Worm (Caenorhabditis elegans): ENCODE measurements around the gene W04E12.5.

W04E12.5 gene

ce11 chrV:19759282-19759681 lies 13.3 kb downstream of the W04E12.5 start:
- TF ChIP-seq nhr-237 (tag; optimal IDR thresholded peaks at IDR 0.05) (no peak), nhr-67 (tag; optimal IDR thresholded peaks at IDR 0.05) (no peak), pha-4 (tag; optimal IDR thresholded peaks at IDR 0.05) (no peak), elt-3 (tag; optimal IDR thresholded peaks at IDR 0.05) (no peak), mdl-1 (tag; optimal IDR thresholded peaks at IDR 0.05) (no peak), tbx-2 (tag; optimal IDR thresholded peaks at IDR 0.05) (no peak), ZK546.5 (tag; optimal IDR thresholded peaks at IDR 0.05) (no peak), nhr-43 (tag; optimal IDR thresholded peaks at IDR 0.05; ENCODE audit: poor library complexity, severe bottlenecking) (no peak), lin-15B (tag; optimal IDR thresholded peaks at IDR 0.05) (no peak), ceh-9 (tag; optimal IDR thresholded peaks at IDR 0.05) (no peak), daf-12 (tag; optimal IDR thresholded peaks at IDR 0.05) (no peak), snpc-4 (tag; optimal IDR thresholded peaks at IDR 0.05) (no peak), R02D3.7 (tag; optimal IDR thresholded peaks at IDR 0.05) (no peak), zag-1 (tag; optimal IDR thresholded peaks at IDR 0.05) (no peak), ceh-82 (tag; optimal IDR thresholded peaks at IDR 0.05) (no peak), lin-39 (tag; optimal IDR thresholded peaks at IDR 0.05) (no peak)

ce11 chrV:19760751-19761150 lies 14.8 kb downstream of the W04E12.5 start, which contains the start of gene M162.5:
Gene M162.5, plus strand, starts transcription at chrV:19761051.
- TF ChIP-seq eor-1 (tag; optimal IDR thresholded peaks at IDR 0.05) (no peak), R02D3.7 (tag; optimal IDR thresholded peaks at IDR 0.05) (no peak), nhr-77 (tag; optimal IDR thresholded peaks at IDR 0.05) (no peak), nhr-11 (tag; optimal IDR thresholded peaks at IDR 0.05) (no peak), mdl-1 (tag; optimal IDR thresholded peaks at IDR 0.05) (no peak), pqm-1 (tag; optimal IDR thresholded peaks at IDR 0.05) (no peak), pha-4 (tag; optimal IDR thresholded peaks at IDR 0.05) (no peak), fos-1 (tag; optimal IDR thresholded peaks at IDR 0.05) (no peak), aly-2 (tag; optimal IDR thresholded peaks at IDR 0.05) (no peak), nhr-237 (tag; optimal IDR thresholded peaks at IDR 0.05) (no peak), nhr-28 (tag; optimal IDR thresholded peaks at IDR 0.05) (no peak), skn-1 (tag; optimal IDR thresholded peaks at IDR 0.05) (no peak)

- peak; percentile 62 for TF ChIP-seq nfya-1 (tag; optimal IDR thresholded peaks at IDR 0.05; ENCODE audit: insufficient read depth)
- TF ChIP-seq aly-2 (tag; optimal IDR thresholded peaks at IDR 0.05), result no peak
Measured at ce11 chrV:19767719-19768118, 21.8 kb downstream of the W04E12.5 start.

ce11 chrV:19771660-19772059 lies 25.7 kb downstream of the W04E12.5 start, which contains the start of gene M162.15:
Gene M162.15, minus strand, starts transcription at chrV:19771760.
- no peak for TF ChIP-seq fkh-10 (GFP tag; optimal IDR thresholded peaks at IDR 0.05)
- TF ChIP-seq R02D3.7 (tag; optimal IDR thresholded peaks at IDR 0.05), result no peak
- no peak for TF ChIP-seq elt-2 (tag; optimal IDR thresholded peaks at IDR 0.05)
- TF ChIP-seq tbx-2 (tag; optimal IDR thresholded peaks at IDR 0.05), result no peak
- TF ChIP-seq skn-1 (tag; optimal IDR thresholded peaks at IDR 0.05), result no peak
- TF ChIP-seq ceh-9 (tag; optimal IDR thresholded peaks at IDR 0.05), result no peak
- no peak for TF ChIP-seq fos-1 (tag; optimal IDR thresholded peaks at IDR 0.05)
- no peak for TF ChIP-seq lin-15B (tag; optimal IDR thresholded peaks at IDR 0.05)

ce11 chrV:19777227-19777626 lies 31.3 kb downstream of the W04E12.5 start, which contains the start of gene fbxa-118:
Gene fbxa-118, minus strand, starts transcription at chrV:19777327.
- TF ChIP-seq nhr-28 (tag; optimal IDR thresholded peaks at IDR 0.05) (no peak), lin-39 (tag; optimal IDR thresholded peaks at IDR 0.05) (no peak), egl-27 (tag; optimal IDR thresholded peaks at IDR 0.05) (no peak), ztf-4 (tag; optimal IDR thresholded peaks at IDR 0.05) (no peak), nhr-237 (tag; optimal IDR thresholded peaks at IDR 0.05) (no peak), elt-1 (tag; optimal IDR thresholded peaks at IDR 0.05) (no peak), unc-39 (tag; optimal IDR thresholded peaks at IDR 0.05) (no peak), daf-12 (tag; optimal IDR thresholded peaks at IDR 0.05) (no peak), aly-2 (tag; optimal IDR thresholded peaks at IDR 0.05) (no peak), mml-1 (tag; optimal IDR thresholded peaks at IDR 0.05) (no peak), eor-1 (tag; optimal IDR thresholded peaks at IDR 0.05) (no peak), nhr-43 (tag; optimal IDR thresholded peaks at IDR 0.05; ENCODE audit: poor library complexity, severe bottlenecking) (no peak), nhr-67 (tag; optimal IDR thresholded peaks at IDR 0.05) (no peak)

ce11 chrV:19778608-19779007 lies 32.7 kb downstream of the W04E12.5 start, which contains the start of gene fbxa-194:
Gene fbxa-194, minus strand, starts transcription at chrV:19778708.
- TF ChIP-seq aly-2 (tag; optimal IDR thresholded peaks at IDR 0.05) (no peak), sea-2 (GFP tag; optimal IDR thresholded peaks at IDR 0.05) (no peak), mdl-1 (tag; optimal IDR thresholded peaks at IDR 0.05) (no peak), lsy-12 (tag; optimal IDR thresholded peaks at IDR 0.05) (no peak), lin-15B (tag; optimal IDR thresholded peaks at IDR 0.05) (no peak), ceh-82 (tag; optimal IDR thresholded peaks at IDR 0.05) (no peak), nhr-237 (tag; optimal IDR thresholded peaks at IDR 0.05) (no peak), nfya-1 (tag; optimal IDR thresholded peaks at IDR 0.05; ENCODE audit: insufficient read depth) (no peak), elt-1 (tag; optimal IDR thresholded peaks at IDR 0.05) (no peak), ceh-28 (tag; optimal IDR thresholded peaks at IDR 0.05) (no peak), pqm-1 (tag; optimal IDR thresholded peaks at IDR 0.05) (no peak)

All from whole organism, L3 larva.